Fruit fly (Drosophila melanogaster) whole organism, embryonic: ENCODE measurements around the gene CG1998.
A peak's percentile ranks its signal among the peaks of the same experiment; 100 is the strongest.

Source experiments
- BEAF-32 ChIP-seq: fragments of 200-800 bp; sonication (Bioruptor generic); optimal IDR thresholded peaks from 3 replicates; lab custom pipeline; 2017; ENCODE audit warnings: missing biosample characterization, missing genetic modification characterization, mild to moderate bottlenecking, moderate library complexity, missing genetic modification reagents
- Bteb2 ChIP-seq: fragments of 200-800 bp; sonication (Bioruptor generic); optimal IDR thresholded peaks from 2 replicates; lab custom pipeline; 2016; ENCODE audit warnings: missing biosample characterization, missing genetic modification characterization
- CG10321 ChIP-seq: fragments of 200-800 bp; sonication (Bioruptor generic); IDR thresholded peaks from 2 replicates; pipeline ENCODE4 v1.3.6; 2022; ENCODE audit warnings: missing biosample characterization, missing genetic modification characterization
- CG11456 ChIP-seq: fragments of 200-800 bp; sonication (Bioruptor generic); IDR thresholded peaks from 3 replicates; pipeline ENCODE4 v1.3.6; 2022; ENCODE audit warnings: missing biosample characterization, missing genetic modification characterization
- CG11695 ChIP-seq: fragments of 200-800 bp; sonication (Bioruptor generic); IDR thresholded peaks from 3 replicates; pipeline ENCODE4 v1.3.6; 2022; ENCODE audit warnings: missing biosample characterization, missing genetic modification characterization
- CG11696 ChIP-seq: fragments of 200-800 bp; sonication (Bioruptor generic); IDR thresholded peaks from 2 replicates; pipeline ENCODE4 v1.3.6; 2022; ENCODE audit warnings: missing biosample characterization, missing genetic modification characterization
- CG13624 ChIP-seq: fragments of 200-800 bp; sonication (Bioruptor generic); optimal IDR thresholded peaks from 2 replicates; lab custom pipeline; 2016; ENCODE audit warnings: missing biosample characterization, missing genetic modification characterization
- CG13775 ChIP-seq: fragments of 200-800 bp; sonication (Bioruptor generic); optimal IDR thresholded peaks from 3 replicates; lab custom pipeline; 2017; ENCODE audit warnings: missing biosample characterization, mild to moderate bottlenecking, missing genetic modification characterization
- CG13894 ChIP-seq: fragments of 200-800 bp; sonication (Bioruptor generic); optimal IDR thresholded peaks from 3 replicates; lab custom pipeline; 2018; ENCODE audit warnings: missing biosample characterization, mild to moderate bottlenecking, missing genetic modification characterization, moderate library complexity
- CG1603 ChIP-seq: fragments of 200-800 bp; sonication (Bioruptor generic); optimal IDR thresholded peaks from 2 replicates; lab custom pipeline; 2019; ENCODE audit warnings: missing biosample characterization, mild to moderate bottlenecking, missing genetic modification characterization, moderate library complexity
- CG16813 ChIP-seq: fragments of 200-800 bp; sonication (Bioruptor generic); IDR thresholded peaks from 3 replicates; pipeline ENCODE4 v1.3.6; 2022; ENCODE audit warnings: missing biosample characterization, missing genetic modification characterization; ENCODE audit not compliant: partially characterized antibody
- CG18599 ChIP-seq: fragments of 200-800 bp; sonication (Bioruptor generic); optimal IDR thresholded peaks from 3 replicates; lab custom pipeline; 2017; ENCODE audit warnings: missing biosample characterization, missing genetic modification characterization, mild to moderate bottlenecking, moderate library complexity, missing genetic modification reagents
- CG2199 ChIP-seq: fragments of 200-800 bp; sonication (Bioruptor generic); IDR thresholded peaks from 3 replicates; pipeline ENCODE4 v1.3.6; 2022; ENCODE audit warnings: missing biosample characterization, missing genetic modification characterization
- CG2712 ChIP-seq: fragments of 200-800 bp; optimal IDR thresholded peaks from 3 replicates; lab custom pipeline; 2019; ENCODE audit warnings: missing biosample characterization, mild to moderate bottlenecking, missing genetic modification characterization, moderate library complexity
- CG2889 ChIP-seq: fragments of 200-800 bp; sonication (Bioruptor generic); IDR thresholded peaks from 3 replicates; pipeline ENCODE4 v1.3.6; 2022; ENCODE audit warnings: missing biosample characterization, missing genetic modification characterization
- CG33213 ChIP-seq: fragments of 200-800 bp; sonication (Bioruptor generic); optimal IDR thresholded peaks from 3 replicates; lab custom pipeline; 2016; ENCODE audit warnings: missing biosample characterization, missing genetic modification characterization
- CG34224 ChIP-seq: fragments of 200-800 bp; sonication (Bioruptor generic); IDR thresholded peaks from 3 replicates; pipeline ENCODE4 v1.3.6; 2022; ENCODE audit warnings: missing biosample characterization, missing genetic modification characterization; ENCODE audit not compliant: partially characterized antibody
- CG42726 ChIP-seq: fragments of 200-800 bp; sonication (Bioruptor generic); IDR thresholded peaks from 2 replicates; pipeline ENCODE4 v1.3.6; 2022; ENCODE audit warnings: missing biosample characterization, missing genetic modification characterization; ENCODE audit not compliant: partially characterized antibody
- CG6683 ChIP-seq: fragments of 200-800 bp; sonication (Bioruptor generic); optimal IDR thresholded peaks from 2 replicates; lab custom pipeline; 2017; ENCODE audit warnings: missing biosample characterization, mild to moderate bottlenecking, missing genetic modification characterization, missing genetic modification reagents
- CG7357 ChIP-seq: fragments of 200-800 bp; sonication (Bioruptor generic); IDR thresholded peaks from 3 replicates; pipeline ENCODE4 v1.3.6; 2022; ENCODE audit warnings: missing biosample characterization, missing genetic modification characterization
- CG7786 ChIP-seq: fragments of 200-800 bp; sonication (Bioruptor generic); optimal IDR thresholded peaks from 2 replicates; lab custom pipeline; 2016; ENCODE audit warnings: missing biosample characterization, missing genetic modification characterization
- CG8290 ChIP-seq, 3 experiments: fragments of 200-800 bp; sonication (Bioruptor generic); optimal IDR thresholded peaks; 2 replicates each; lab custom pipeline; 2016 to 2019; ENCODE audit warnings: missing biosample characterization in 3 of 3, missing genetic modification characterization in 3 of 3, mild to moderate bottlenecking in 2 of 3, moderate library complexity in 1 of 3
- CTCF ChIP-seq: fragments of 200-800 bp; sonication (Bioruptor generic); optimal IDR thresholded peaks from 2 replicates; lab custom pipeline; 2017; ENCODE audit warnings: missing biosample characterization, mild to moderate bottlenecking, missing genetic modification characterization, moderate library complexity
- E2f2 ChIP-seq: fragments of 200-800 bp; sonication (Bioruptor generic); IDR thresholded peaks from 2 replicates; pipeline ENCODE4 v1.3.6; 2022; ENCODE audit warnings: missing biosample characterization, missing genetic modification characterization
- HLH54F ChIP-seq: fragments of 200-800 bp; sonication (Bioruptor generic); optimal IDR thresholded peaks from 3 replicates; lab custom pipeline; 2016; ENCODE audit warnings: missing biosample characterization, missing genetic modification characterization
- Lhr ChIP-seq: fragments of 200-800 bp; sonication (Bioruptor generic); optimal IDR thresholded peaks from 3 replicates; lab custom pipeline; 2017; ENCODE audit warnings: mild to moderate bottlenecking, missing biosample characterization, missing genetic modification reagents, missing genetic modification characterization
- MBD-R2 ChIP-seq: fragments of 200-800 bp; sonication (Bioruptor generic); IDR thresholded peaks from 2 replicates; pipeline ENCODE4 v1.3.6; 2022; ENCODE audit warnings: missing biosample characterization, missing genetic modification characterization
- MESR4 ChIP-seq: fragments of 200-800 bp; sonication (Bioruptor generic); optimal IDR thresholded peaks from 2 replicates; lab custom pipeline; 2018; ENCODE audit warnings: missing biosample characterization, mild to moderate bottlenecking, missing genetic modification characterization, moderate library complexity
- MTF-1 ChIP-seq: fragments of 200-800 bp; sonication (Bioruptor generic); optimal IDR thresholded peaks from 2 replicates; lab custom pipeline; 2018; ENCODE audit warnings: missing biosample characterization, mild to moderate bottlenecking, missing genetic modification characterization, borderline replicate concordance
- NfI ChIP-seq: fragments of 200-800 bp; sonication (Bioruptor generic); optimal IDR thresholded peaks from 3 replicates; lab custom pipeline; 2018; ENCODE audit warnings: missing biosample characterization, mild to moderate bottlenecking, missing genetic modification characterization, moderate library complexity
- Rfx ChIP-seq: fragments of 200-800 bp; sonication (Bioruptor generic); IDR thresholded peaks from 2 replicates; pipeline ENCODE4 v1.3.6; 2022; ENCODE audit warnings: missing biosample characterization, missing genetic modification characterization
- Sin3A ChIP-seq: fragments of >200 bp; optimal IDR thresholded peaks from 2 replicates; lab custom pipeline; 2018
- Spps ChIP-seq: fragments of 200-800 bp; sonication (Bioruptor generic); optimal IDR thresholded peaks from 2 replicates; lab custom pipeline; 2018; ENCODE audit warnings: missing biosample characterization, mild to moderate bottlenecking, missing genetic modification characterization
- Xbp1 ChIP-seq: fragments of 200-800 bp; sonication (Bioruptor generic); optimal IDR thresholded peaks from 3 replicates; lab custom pipeline; 2016; ENCODE audit warnings: missing biosample characterization, mild to moderate bottlenecking, missing genetic modification characterization
- YL-1 ChIP-seq: fragments of 200-800 bp; sonication (Bioruptor generic); optimal IDR thresholded peaks from 3 replicates; lab custom pipeline; 2017; ENCODE audit warnings: missing biosample characterization, mild to moderate bottlenecking, missing genetic modification characterization
- chn ChIP-seq: fragments of 200-800 bp; sonication (Bioruptor generic); optimal IDR thresholded peaks from 2 replicates; lab custom pipeline; 2016; ENCODE audit warnings: missing biosample characterization, missing genetic modification characterization
- dati ChIP-seq: fragments of 200-800 bp; sonication (Bioruptor generic); IDR thresholded peaks from 2 replicates; pipeline ENCODE4 v1.3.6; 2022; ENCODE audit warnings: missing biosample characterization, missing genetic modification characterization
- fu2 ChIP-seq: fragments of 200-800 bp; sonication (Bioruptor generic); optimal IDR thresholded peaks from 2 replicates; lab custom pipeline; 2016; ENCODE audit warnings: missing biosample characterization, missing genetic modification characterization
- gro ChIP-seq: fragments of 200-800 bp; sonication (Bioruptor generic); optimal IDR thresholded peaks from 2 replicates; lab custom pipeline; 2016; ENCODE audit warnings: missing biosample characterization, missing genetic modification characterization
- inv ChIP-seq: fragments of 200-800 bp; sonication (Bioruptor generic); IDR thresholded peaks from 2 replicates; pipeline ENCODE4 v1.3.6; 2022; ENCODE audit warnings: missing biosample characterization, missing genetic modification characterization; ENCODE audit not compliant: partially characterized antibody
- kay ChIP-seq: fragments of 200-800 bp; sonication (Bioruptor generic); optimal IDR thresholded peaks from 2 replicates; lab custom pipeline; 2016; ENCODE audit warnings: missing biosample characterization, missing genetic modification characterization
- nerfin-1 ChIP-seq: fragments of 200-800 bp; sonication (Bioruptor generic); optimal IDR thresholded peaks from 3 replicates; lab custom pipeline; 2019; ENCODE audit warnings: missing biosample characterization, mild to moderate bottlenecking, missing genetic modification characterization, moderate library complexity
- onecut ChIP-seq: fragments of 200-800 bp; sonication (Bioruptor generic); IDR thresholded peaks from 2 replicates; pipeline ENCODE4 v1.3.6; 2022; ENCODE audit warnings: missing biosample characterization, missing genetic modification characterization
- pan ChIP-seq, 4 experiments: fragments of >200 bp in 3 of 4; fragments of 200-800 bp in 1 of 4; sonication (Bioruptor generic) in 1 of 4; optimal IDR thresholded peaks in 3 of 4; IDR thresholded peaks in 1 of 4; 2 replicates each; pipeline versions ENCODE4 v1.3.6 to Lab custom; 2017 to 2022; ENCODE audit warnings: missing biosample characterization in 2 of 4, missing genetic modification characterization in 2 of 4, mixed read lengths in 1 of 4
- slou ChIP-seq: fragments of 200-800 bp; sonication (Bioruptor generic); optimal IDR thresholded peaks from 3 replicates; lab custom pipeline; 2016; ENCODE audit warnings: missing biosample characterization, missing genetic modification characterization
- slp2 ChIP-seq: fragments of 200-800 bp; sonication (Bioruptor generic); optimal IDR thresholded peaks from 2 replicates; lab custom pipeline; 2016; ENCODE audit warnings: missing biosample characterization, missing genetic modification characterization
- tin ChIP-seq: fragments of 200-800 bp; sonication (Bioruptor generic); optimal IDR thresholded peaks from 3 replicates; lab custom pipeline; 2016; ENCODE audit warnings: missing biosample characterization, missing genetic modification characterization
- tll ChIP-seq, 2 experiments: fragments of 200-800 bp in 1 of 2; fragments of >200 bp in 1 of 2; sonication (Bioruptor generic) in 1 of 2; optimal IDR thresholded peaks; 2 replicates each; lab custom pipeline; 2017 to 2019; ENCODE audit warnings: missing biosample characterization in 2 of 2, missing genetic modification characterization in 2 of 2, mild to moderate bottlenecking in 1 of 2, moderate library complexity in 1 of 2

CG1998 gene

DNA sequence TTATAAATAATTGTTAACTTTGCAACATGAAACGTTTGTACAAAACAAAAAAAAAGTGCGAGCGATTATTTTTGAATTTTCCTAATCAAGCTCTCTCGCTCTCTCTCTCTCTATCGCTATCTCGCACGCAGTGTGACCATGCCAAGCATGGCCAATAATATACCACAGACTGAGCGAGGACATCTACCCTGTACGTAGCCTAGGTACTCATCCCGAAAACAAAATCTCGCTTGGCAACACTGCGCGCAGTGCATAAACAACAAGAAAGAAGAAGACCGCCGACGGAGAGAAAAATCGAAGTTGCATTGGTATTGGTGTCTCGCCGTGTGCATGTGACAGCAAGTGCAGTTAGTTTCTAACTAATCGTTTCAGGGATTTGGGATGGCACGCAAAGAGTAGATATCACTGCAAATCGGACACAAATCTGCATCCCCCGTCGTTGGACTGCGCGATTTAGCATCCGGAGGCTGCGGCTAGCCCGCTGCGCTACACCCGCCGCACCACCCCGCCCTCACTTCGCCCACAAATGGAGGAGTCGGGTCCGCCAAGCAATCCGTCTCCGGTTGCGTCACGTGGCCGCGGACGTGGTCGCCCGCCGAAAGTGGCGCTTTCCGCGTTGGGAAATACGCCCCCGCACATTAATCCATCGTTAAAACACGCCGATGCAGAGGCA, at the start of gene CG1998, which contains the start of gene Set2 (continued):
- TF ChIP-seq kay (GFP tag; lab: Kevin White, UChicago) (no peak), Spps (tag; lab: Kevin White, UChicago) (no peak), MBD-R2 (GFP tag; lab: Robert Waterston, UW) (peak; percentile 90), CG16813 (GFP tag; lab: Robert Waterston, UW) (peak; percentile 31; the same call in 2 of the 3 replicates), inv (GFP tag; lab: Robert Waterston, UW) (peak; percentile 46; the same call in 1 of the 2 replicates), CG33213 (peak; percentile 67), Sin3A (peak; percentile 15), CG18599 (GFP tag; lab: Kevin White, UChicago) (no peak), YL-1 (GFP tag; lab: Kevin White, UChicago) (peak; percentile 83), CG13624 (peak; percentile 57), CG11696 (no peak), onecut (GFP tag; lab: Robert Waterston, UW) (peak; percentile 90), CG13775 (peak; percentile 22), CG2712 (tag; lab: Kevin White, UChicago) (peak; percentile 51), E2f2 (GFP tag; lab: Robert Waterston, UW) (peak; percentile 87), CG11695 (GFP tag; lab: Robert Waterston, UW) (no peak), slou (no peak), BEAF-32 (GFP tag; lab: Kevin White, UChicago) (peak; percentile 61), slp2 (peak; percentile 13), chn (GFP tag; lab: Kevin White, UChicago) (peak; percentile 40), CG7786 (peak; percentile 6), CG1603 (peak; percentile 85), CG42726 (peak; percentile 60; the same call in 1 of the 2 replicates), CG10321 (GFP tag; lab: Robert Waterston, UW) (peak; percentile 82), Bteb2 (peak; percentile 6), tin (GFP tag; lab: Kevin White, UChicago) (peak; percentile 25), CG6683 (GFP tag; lab: Kevin White, UChicago) (no peak), CG13894 (tag; lab: Kevin White, UChicago) (peak; percentile 51), MTF-1 (GFP tag; lab: Kevin White, UChicago) (peak; percentile 11), dati (no peak), CG11456 (GFP tag; lab: Robert Waterston, UW) (0 out of 3 replicates have a peak, but pooled peaks have one; percentile 59), CG7357 (GFP tag; lab: Robert Waterston, UW) (no peak), pan (optimal IDR thresholded peaks at IDR 0.05; lab: Kevin White, UChicago) (no peak), pan (GFP tag; optimal IDR thresholded peaks at IDR 0.05 in 1 of 2, IDR thresholded peaks at IDR 0.05 in 1 of 2) (peak in 1 of 2 experiments; percentile 34), CG2199 (peak; percentile 44; the same call in 1 of the 3 replicates), HLH54F (GFP tag; lab: Kevin White, UChicago) (peak; percentile 11), Lhr (peak; percentile 91), Xbp1 (GFP tag; lab: Kevin White, UChicago) (peak; percentile 53), tll (GFP tag; optimal IDR thresholded peaks at IDR 0.05; lab: Kevin White, UChicago) (peak in 1 of 2 experiments; percentile 45), gro (peak; percentile 68), nerfin-1 (tag; lab: Kevin White, UChicago) (peak; percentile 41), NfI (GFP tag; lab: Kevin White, UChicago) (peak; percentile 9), CG34224 (GFP tag; lab: Robert Waterston, UW) (peak; percentile 11; the same call in 1 of the 3 replicates), fu2 (GFP tag; lab: Kevin White, UChicago) (peak; percentile 13), Rfx (GFP tag; lab: Robert Waterston, UW) (peak; percentile 70), CTCF (GFP tag; lab: Kevin White, UChicago) (peak; percentile 45), CG2889 (GFP tag; lab: Robert Waterston, UW) (no peak), MESR4 (peak; percentile 91), CG8290 (GFP tag; optimal IDR thresholded peaks at IDR 0.05; lab: Kevin White, UChicago) (peak; percentile 85), CG8290 (tag; optimal IDR thresholded peaks at IDR 0.05; lab: Kevin White, UChicago) (peak; percentile 15 to 82)
